Worm (Caenorhabditis elegans) whole organism, L2 larva: ENCODE results near the gene ZK666.15.

Source experiments
- C34F6.9 ChIP-seq: fragments of 150-350 bp; optimal IDR thresholded peaks from 2 replicates; lab custom pipeline; 2014; ENCODE audit warnings: missing biosample characterization, missing genetic modification characterization
- F13H6.1 ChIP-seq: sonication (generic microtip); optimal IDR thresholded peaks from 2 replicates; lab custom pipeline; 2016; ENCODE audit warnings: missing genetic modification characterization, missing compliant biosample characterization
- Y55F3AM.14 ChIP-seq: fragments of 200-800 bp; sonication (Bioruptor generic); optimal IDR thresholded peaks from 2 replicates; lab custom pipeline; 2018; ENCODE audit warnings: mild to moderate bottlenecking, missing genetic modification characterization, missing compliant biosample characterization
- alr-1 ChIP-seq: fragments of 150-350 bp; optimal IDR thresholded peaks from 2 replicates; lab custom pipeline; 2014; ENCODE audit warnings: missing biosample characterization, missing genetic modification characterization
- aly-2 ChIP-seq: fragments of 150-350 bp; optimal IDR thresholded peaks from 2 replicates; lab custom pipeline; 2014; ENCODE audit warnings: missing biosample characterization, missing genetic modification characterization
- ama-1 ChIP-seq: fragments of 150-350 bp; optimal IDR thresholded peaks from 2 replicates; lab custom pipeline; 2018; ENCODE audit warnings: inconsistent platforms
- blmp-1 ChIP-seq: sonication (generic microtip); optimal IDR thresholded peaks from 2 replicates; lab custom pipeline; 2017; ENCODE audit warnings: missing genetic modification characterization, mild to moderate bottlenecking, missing compliant biosample characterization, antibody characterized with exemption, moderate library complexity; ENCODE audit not compliant: insufficient read depth
- ceh-16 ChIP-seq: fragments of 150-350 bp; optimal IDR thresholded peaks from 2 replicates; lab custom pipeline; 2014; ENCODE audit warnings: missing biosample characterization, missing genetic modification characterization
- ceh-82 ChIP-seq: fragments of 150-350 bp; optimal IDR thresholded peaks from 2 replicates; lab custom pipeline; 2014; ENCODE audit warnings: missing biosample characterization, missing genetic modification characterization
- crh-2 ChIP-seq: sonication (generic microtip); optimal IDR thresholded peaks from 2 replicates; lab custom pipeline; 2017; ENCODE audit warnings: missing biosample characterization, missing genetic modification characterization
- dmd-4 ChIP-seq: sonication (generic microtip); optimal IDR thresholded peaks from 2 replicates; lab custom pipeline; 2017; ENCODE audit warnings: missing biosample characterization, missing genetic modification characterization
- elt-1 ChIP-seq: fragments of 150-350 bp; optimal IDR thresholded peaks from 2 replicates; lab custom pipeline; 2014; ENCODE audit warnings: missing biosample characterization, missing genetic modification characterization
- fos-1 ChIP-seq: fragments of 150-350 bp; optimal IDR thresholded peaks from 2 replicates; lab custom pipeline; 2014; ENCODE audit warnings: missing biosample characterization, missing genetic modification characterization
- gmeb-1 ChIP-seq: fragments of 150-350 bp; optimal IDR thresholded peaks from 2 replicates; lab custom pipeline; 2014; ENCODE audit warnings: missing biosample characterization, missing genetic modification characterization
- lin-13 ChIP-seq: fragments of 150-350 bp; optimal IDR thresholded peaks from 2 replicates; lab custom pipeline; 2014; ENCODE audit warnings: missing biosample characterization, missing genetic modification reagents, missing genetic modification characterization
- lsy-2 ChIP-seq, 2 experiments: fragments of 150-350 bp in 1 of 2; sonication (generic microtip) in 1 of 2; optimal IDR thresholded peaks; 2 replicates each; lab custom pipeline; 2014 to 2017; ENCODE audit warnings: missing biosample characterization in 2 of 2, missing genetic modification characterization in 2 of 2
- mab-5 ChIP-seq: fragments of 150-350 bp; optimal IDR thresholded peaks from 2 replicates; lab custom pipeline; 2014; ENCODE audit warnings: missing biosample characterization, missing genetic modification characterization
- mbf-1 ChIP-seq: sonication (generic microtip); optimal IDR thresholded peaks from 2 replicates; lab custom pipeline; 2017; ENCODE audit warnings: missing biosample characterization, missing genetic modification characterization
- mdl-1 ChIP-seq, 2 experiments: fragments of 150-350 bp in 1 of 2; sonication (generic microtip) in 1 of 2; optimal IDR thresholded peaks; 2 replicates each; lab custom pipeline; 2017; ENCODE audit warnings: missing biosample characterization in 2 of 2, missing genetic modification characterization in 2 of 2
- nhr-10 ChIP-seq: sonication (generic microtip); optimal IDR thresholded peaks from 2 replicates; lab custom pipeline; 2017; ENCODE audit warnings: missing biosample characterization, missing genetic modification characterization
- nhr-11 ChIP-seq: fragments of 150-350 bp; optimal IDR thresholded peaks from 2 replicates; lab custom pipeline; 2014; ENCODE audit warnings: missing biosample characterization, missing genetic modification characterization
- nhr-129 ChIP-seq: fragments of 150-350 bp; optimal IDR thresholded peaks from 2 replicates; lab custom pipeline; 2014; ENCODE audit warnings: missing biosample characterization, missing genetic modification characterization
- nhr-21 ChIP-seq: fragments of 150-350 bp; optimal IDR thresholded peaks from 2 replicates; lab custom pipeline; 2014; ENCODE audit warnings: missing biosample characterization, missing genetic modification characterization
- nhr-23 ChIP-seq: fragments of 150-350 bp; optimal IDR thresholded peaks from 2 replicates; lab custom pipeline; 2014; ENCODE audit warnings: missing biosample characterization, missing genetic modification reagents, missing genetic modification characterization
- nhr-237 ChIP-seq: fragments of 150-350 bp; optimal IDR thresholded peaks from 2 replicates; lab custom pipeline; 2014; ENCODE audit warnings: missing biosample characterization, missing genetic modification characterization
- nhr-25 ChIP-seq: fragments of 150-350 bp; sonication (generic microtip); optimal IDR thresholded peaks from 3 replicates; lab custom pipeline; 2014; ENCODE audit warnings: missing biosample characterization, missing genetic modification characterization
- nhr-6 ChIP-seq: fragments of 150-350 bp; optimal IDR thresholded peaks from 2 replicates; lab custom pipeline; 2014; ENCODE audit warnings: missing biosample characterization, missing genetic modification characterization
- nhr-77 ChIP-seq: fragments of 150-350 bp; optimal IDR thresholded peaks from 2 replicates; lab custom pipeline; 2014; ENCODE audit warnings: missing biosample characterization, missing genetic modification characterization
- peb-1 ChIP-seq: fragments of 150-350 bp; optimal IDR thresholded peaks from 2 replicates; lab custom pipeline; 2014; ENCODE audit warnings: missing biosample characterization, missing genetic modification characterization
- sem-4 ChIP-seq: fragments of 150-350 bp; optimal IDR thresholded peaks from 2 replicates; lab custom pipeline; 2014; ENCODE audit warnings: missing biosample characterization, missing genetic modification reagents, missing genetic modification characterization
- sma-3 ChIP-seq: sonication (generic microtip); optimal IDR thresholded peaks from 2 replicates; lab custom pipeline; 2016; ENCODE audit warnings: missing genetic modification reagents, missing genetic modification characterization, missing compliant biosample characterization
- sma-9 ChIP-seq, 2 experiments: fragments of 150-350 bp in 1 of 2; sonication (generic microtip) in 1 of 2; optimal IDR thresholded peaks; 2 replicates each; lab custom pipeline; 2014 to 2016; ENCODE audit warnings: missing genetic modification characterization in 2 of 2, mild to moderate bottlenecking in 1 of 2, missing biosample characterization in 1 of 2, missing compliant biosample characterization in 1 of 2, missing genetic modification reagents in 1 of 2, moderate library complexity in 1 of 2
- snpc-4 ChIP-seq: fragments of 150-350 bp; optimal IDR thresholded peaks from 2 replicates; lab custom pipeline; 2014; ENCODE audit warnings: missing biosample characterization, missing genetic modification characterization
- unc-39 ChIP-seq: fragments of 150-350 bp; optimal IDR thresholded peaks from 2 replicates; lab custom pipeline; 2014; ENCODE audit warnings: missing biosample characterization, missing genetic modification characterization
- unc-55 ChIP-seq: fragments of 150-350 bp; sonication (generic microtip); optimal IDR thresholded peaks from 3 replicates; lab custom pipeline; 2014; ENCODE audit warnings: missing biosample characterization, missing genetic modification reagents, missing genetic modification characterization
- unc-62 ChIP-seq: fragments of 150-350 bp; optimal IDR thresholded peaks from 2 replicates; lab custom pipeline; 2014; ENCODE audit warnings: missing biosample characterization, missing genetic modification reagents, missing genetic modification characterization
- zag-1 ChIP-seq: fragments of 150-350 bp; optimal IDR thresholded peaks from 2 replicates; lab custom pipeline; 2014; ENCODE audit warnings: missing biosample characterization, missing genetic modification characterization
- ztf-1 ChIP-seq: fragments of 200-800 bp; sonication (Bioruptor generic); conservative IDR thresholded peaks from 2 replicates; pipeline ENCODE4 v1.3.6; 2022; ENCODE audit warnings: missing genetic modification characterization, missing compliant biosample characterization
- ztf-11 ChIP-seq: sonication (generic microtip); optimal IDR thresholded peaks from 2 replicates; lab custom pipeline; 2017; ENCODE audit warnings: missing biosample characterization, missing genetic modification characterization

The ZK666.15 gene

ce11 chrII:10446814-10447213, 40.0 kb upstream of the ZK666.15 start:
- no peak for TF ChIP-seq mab-5
- no peak for TF ChIP-seq C34F6.9 (tag; lab: Kevin White, UChicago)
- no peak for TF ChIP-seq ceh-16
- TF ChIP-seq nhr-11 (tag; lab: Kevin White, UChicago): peak; percentile 3
- TF ChIP-seq, all 48 proteins: peak for 1

ce11 chrII:10447348-10448316, 39.2 kb upstream of the ZK666.15 start, which contains the start of gene ZK673.2:
ZK673.2 (plus strand) TSS chrII:10448266.
- peak; percentile 32 for TF ChIP-seq C34F6.9 (tag; lab: Kevin White, UChicago)
- no peak for TF ChIP-seq zag-1
- TF ChIP-seq mdl-1 (tag; optimal IDR thresholded peaks at IDR 0.05; lab: Kevin White, UChicago): peak in 1 of 2 experiments; percentile 68
- no peak for TF ChIP-seq snpc-4 (tag; lab: Kevin White, UChicago)
- no peak for TF ChIP-seq nhr-10 (tag; lab: Kevin White, UChicago)
- TF ChIP-seq lin-13 (GFP tag; lab: Kevin White, UChicago): no peak
- TF ChIP-seq elt-1 (tag; lab: Kevin White, UChicago): no peak
- TF ChIP-seq unc-62 (GFP tag; lab: Kevin White, UChicago): no peak
- TF ChIP-seq gmeb-1 (tag; lab: Kevin White, UChicago): peak; percentile 71
- TF ChIP-seq nhr-21: peak; percentile 83
- peak; percentile 55 for TF ChIP-seq Y55F3AM.14
- TF ChIP-seq ama-1: peak; percentile 6
- peak; percentile 62 for TF ChIP-seq sma-3
- no peak for TF ChIP-seq mab-5
- peak in 1 of 2 experiments; percentile 32 for TF ChIP-seq lsy-2 (tag; optimal IDR thresholded peaks at IDR 0.05; lab: Kevin White, UChicago)
- TF ChIP-seq F13H6.1 (tag; lab: Kevin White, UChicago): peak; percentile 12
- TF ChIP-seq mbf-1: no peak
- no peak for TF ChIP-seq unc-39 (tag; lab: Kevin White, UChicago)
- TF ChIP-seq nhr-129 (tag; lab: Kevin White, UChicago): peak; percentile 56
- peak; percentile 88 for TF ChIP-seq nhr-25 (tag; lab: Kevin White, UChicago)
- TF ChIP-seq crh-2 (tag; lab: Kevin White, UChicago): peak; percentile 60
- TF ChIP-seq fos-1: peak; percentile 85
- TF ChIP-seq sma-9 (GFP tag; optimal IDR thresholded peaks at IDR 0.05; lab: Kevin White, UChicago): peak; percentile 79
- TF ChIP-seq sma-9 (tag; optimal IDR thresholded peaks at IDR 0.05; lab: Kevin White, UChicago): no peak
- TF ChIP-seq blmp-1 (tag; lab: Kevin White, UChicago): peak; percentile 45
- no peak for TF ChIP-seq nhr-237 (tag; lab: Kevin White, UChicago)
- TF ChIP-seq ceh-16: no peak

ce11 chrII:10449707-10450106, 37.1 kb upstream of the ZK666.15 start, which contains the start of gene lin-56:
lin-56 (plus strand) TSS chrII:10450007.
- no peak for TF ChIP-seq nhr-21
- no peak for TF ChIP-seq mab-5
- TF ChIP-seq ztf-1 (GFP tag; lab: Robert Waterston, UW): no peak
- TF ChIP-seq dmd-4 (tag; lab: Kevin White, UChicago): no peak
- TF ChIP-seq mdl-1 (tag; optimal IDR thresholded peaks at IDR 0.05; lab: Kevin White, UChicago): no peak
- no peak for TF ChIP-seq nhr-129 (tag; lab: Kevin White, UChicago)
- TF ChIP-seq alr-1 (tag; lab: Kevin White, UChicago): no peak
- TF ChIP-seq sma-3: no peak
- TF ChIP-seq aly-2 (tag; lab: Kevin White, UChicago): no peak
- TF ChIP-seq sem-4 (tag; lab: Kevin White, UChicago): no peak
- no peak for TF ChIP-seq peb-1 (tag; lab: Kevin White, UChicago)
- TF ChIP-seq nhr-237 (tag; lab: Kevin White, UChicago): no peak
- TF ChIP-seq nhr-23: no peak
- no peak for TF ChIP-seq nhr-6 (tag; lab: Kevin White, UChicago)
- TF ChIP-seq unc-55 (GFP tag; lab: Kevin White, UChicago): no peak
- TF ChIP-seq nhr-77 (tag; lab: Kevin White, UChicago): no peak
- TF ChIP-seq ceh-16: no peak
- TF ChIP-seq zag-1: no peak
- no peak for TF ChIP-seq ceh-82 (tag; lab: Kevin White, UChicago)
- TF ChIP-seq ztf-11 (tag; lab: Kevin White, UChicago): no peak
